Worm (Caenorhabditis elegans) whole organism, L1 larva: ENCODE measurements around the gene H41C03.3.

Source experiments
- C04F5.9 ChIP-seq: sonication (generic microtip); optimal IDR thresholded peaks from 2 replicates; lab custom pipeline; 2016; ENCODE audit warnings: missing genetic modification characterization, missing compliant biosample characterization
- C16A3.4 ChIP-seq: fragments of 150-350 bp; optimal IDR thresholded peaks from 2 replicates; lab custom pipeline; 2014; ENCODE audit warnings: missing biosample characterization, missing genetic modification characterization
- C34B4.2 ChIP-seq: sonication (generic microtip); optimal IDR thresholded peaks from 2 replicates; lab custom pipeline; 2017; ENCODE audit warnings: mild to moderate bottlenecking, missing genetic modification characterization, missing compliant biosample characterization
- F16B12.6 ChIP-seq: fragments of 150-350 bp; optimal IDR thresholded peaks from 2 replicates; lab custom pipeline; 2014; ENCODE audit warnings: missing biosample characterization, missing genetic modification characterization
- aha-1 ChIP-seq: fragments of 150-350 bp; optimal IDR thresholded peaks from 2 replicates; lab custom pipeline; 2014; ENCODE audit warnings: missing biosample characterization, missing genetic modification characterization
- alr-1 ChIP-seq: fragments of 200-800 bp; sonication (Bioruptor generic); optimal IDR thresholded peaks from 2 replicates; lab custom pipeline; 2018; ENCODE audit warnings: borderline replicate concordance, mild to moderate bottlenecking, missing genetic modification characterization, missing compliant biosample characterization
- aly-2 ChIP-seq: fragments of 150-350 bp; optimal IDR thresholded peaks from 2 replicates; lab custom pipeline; 2014; ENCODE audit warnings: missing biosample characterization, missing genetic modification characterization
- ama-1 ChIP-seq: fragments of 150-350 bp; optimal IDR thresholded peaks from 2 replicates; lab custom pipeline; 2014
- ceh-63 ChIP-seq: fragments of 200-800 bp; sonication (Bioruptor generic); optimal IDR thresholded peaks from 2 replicates; lab custom pipeline; 2018; ENCODE audit warnings: mild to moderate bottlenecking, missing genetic modification characterization, missing compliant biosample characterization
- ceh-8 ChIP-seq: fragments of 200-800 bp; sonication (Bioruptor generic); optimal IDR thresholded peaks from 2 replicates; lab custom pipeline; 2018; ENCODE audit warnings: mild to moderate bottlenecking, missing genetic modification characterization, moderate library complexity, missing compliant biosample characterization
- ceh-82 ChIP-seq, 3 experiments: fragments of 150-350 bp in 1 of 3; sonication (generic microtip) in 2 of 3; optimal IDR thresholded peaks; 2 replicates each; lab custom pipeline; 2014 to 2017; ENCODE audit warnings: missing biosample characterization in 3 of 3, missing genetic modification characterization in 3 of 3
- ceh-88 ChIP-seq: fragments of 200-800 bp; sonication (Bioruptor generic); IDR thresholded peaks from 2 replicates; pipeline ENCODE4 v1.3.6; 2022; ENCODE audit warnings: missing genetic modification characterization, missing compliant biosample characterization
- ces-1 ChIP-seq: fragments of 150-350 bp; optimal IDR thresholded peaks from 2 replicates; lab custom pipeline; 2014; ENCODE audit warnings: missing biosample characterization, missing genetic modification reagents, missing genetic modification characterization
- dpl-1 ChIP-seq, 3 experiments: fragments of 150-350 bp in 2 of 3; sonication (generic microtip) in 1 of 3; optimal IDR thresholded peaks; 2 replicates each; lab custom pipeline; 2014 to 2017; ENCODE audit warnings: missing biosample characterization in 3 of 3, missing genetic modification characterization in 3 of 3, missing genetic modification reagents in 3 of 3
- efl-3 ChIP-seq: fragments of 200-800 bp; sonication (Bioruptor generic); optimal IDR thresholded peaks from 2 replicates; lab custom pipeline; 2018; ENCODE audit warnings: mild to moderate bottlenecking, missing genetic modification characterization, missing compliant biosample characterization
- elt-3 ChIP-seq, 6 experiments: fragments of 150-350 bp in 1 of 6; sonication (generic microtip); optimal IDR thresholded peaks; 2 replicates each; lab custom pipeline; 2017 to 2018; ENCODE audit warnings: missing biosample characterization in 6 of 6, missing genetic modification characterization in 6 of 6, inconsistent platforms in 1 of 6
- fkh-4 ChIP-seq: sonication (generic microtip); optimal IDR thresholded peaks from 2 replicates; lab custom pipeline; 2016; ENCODE audit warnings: missing compliant biosample characterization, missing genetic modification characterization, borderline replicate concordance
- fkh-8 ChIP-seq: sonication (generic microtip); optimal IDR thresholded peaks from 2 replicates; lab custom pipeline; 2016; ENCODE audit warnings: mild to moderate bottlenecking, missing genetic modification characterization, missing compliant biosample characterization
- grh-1 ChIP-seq: fragments of 200-800 bp; sonication (Bioruptor generic); IDR thresholded peaks from 2 replicates; pipeline ENCODE4 v1.3.6; 2022; ENCODE audit warnings: missing genetic modification reagents, missing genetic modification characterization, missing compliant biosample characterization
- hlh-17 ChIP-seq: fragments of 200-800 bp; sonication (Bioruptor generic); optimal IDR thresholded peaks from 2 replicates; lab custom pipeline; 2018; ENCODE audit warnings: missing genetic modification characterization, mild to moderate bottlenecking, missing compliant biosample characterization, moderate library complexity, borderline replicate concordance
- hpl-2 ChIP-seq: fragments of 150-350 bp; optimal IDR thresholded peaks from 2 replicates; lab custom pipeline; 2014; ENCODE audit warnings: missing biosample characterization, missing genetic modification reagents, missing genetic modification characterization
- isw-1 ChIP-seq: fragments of 200-800 bp; sonication (Bioruptor generic); IDR thresholded peaks from 2 replicates; pipeline ENCODE4 v1.3.6; 2022; ENCODE audit warnings: missing genetic modification characterization, missing compliant biosample characterization
- lin-13 ChIP-seq: fragments of 150-350 bp; optimal IDR thresholded peaks from 2 replicates; lab custom pipeline; 2014; ENCODE audit warnings: missing biosample characterization, missing genetic modification reagents, missing genetic modification characterization
- lin-35 ChIP-seq, 2 experiments: fragments of 150-350 bp; optimal IDR thresholded peaks; 2 replicates each; lab custom pipeline; 2014; ENCODE audit warnings: missing biosample characterization in 2 of 2, missing genetic modification characterization in 2 of 2, missing genetic modification reagents in 2 of 2
- lin-39 ChIP-seq: fragments of 150-350 bp; optimal IDR thresholded peaks from 2 replicates; lab custom pipeline; 2014; ENCODE audit warnings: missing biosample characterization, missing genetic modification reagents, missing genetic modification characterization
- lsy-2 ChIP-seq, 2 experiments: fragments of 150-350 bp; optimal IDR thresholded peaks; 2 replicates each; lab custom pipeline; 2014; ENCODE audit warnings: missing biosample characterization in 2 of 2, missing genetic modification characterization in 2 of 2
- nhr-19 ChIP-seq: fragments of 200-800 bp; sonication (Bioruptor generic); conservative IDR thresholded peaks from 2 replicates; pipeline ENCODE4 v1.3.6; 2022; ENCODE audit warnings: missing genetic modification characterization, missing compliant biosample characterization
- nhr-20 ChIP-seq: sonication (generic microtip); optimal IDR thresholded peaks from 2 replicates; lab custom pipeline; 2016; ENCODE audit warnings: mild to moderate bottlenecking, missing genetic modification characterization, missing compliant biosample characterization
- nhr-237 ChIP-seq: fragments of 150-350 bp; optimal IDR thresholded peaks from 2 replicates; lab custom pipeline; 2014; ENCODE audit warnings: missing biosample characterization, missing genetic modification characterization
- nhr-28 ChIP-seq: fragments of 150-350 bp; optimal IDR thresholded peaks from 2 replicates; lab custom pipeline; 2014; ENCODE audit warnings: missing biosample characterization, missing genetic modification characterization
- nhr-71 ChIP-seq: sonication (generic microtip); optimal IDR thresholded peaks from 2 replicates; lab custom pipeline; 2016; ENCODE audit warnings: mild to moderate bottlenecking, missing genetic modification characterization, moderate library complexity, missing compliant biosample characterization
- nhr-76 ChIP-seq: sonication (generic microtip); optimal IDR thresholded peaks from 2 replicates; lab custom pipeline; 2017; ENCODE audit warnings: missing biosample characterization, missing genetic modification characterization
- nhr-77 ChIP-seq: fragments of 150-350 bp; optimal IDR thresholded peaks from 2 replicates; lab custom pipeline; 2014; ENCODE audit warnings: missing biosample characterization, missing genetic modification characterization
- nhr-84 ChIP-seq: sonication (generic microtip); optimal IDR thresholded peaks from 2 replicates; lab custom pipeline; 2017; ENCODE audit warnings: missing biosample characterization, missing genetic modification characterization
- pag-3 ChIP-seq: sonication (generic microtip); optimal IDR thresholded peaks from 2 replicates; lab custom pipeline; 2017; ENCODE audit warnings: missing genetic modification characterization, mild to moderate bottlenecking, missing compliant biosample characterization, antibody characterized with exemption, borderline replicate concordance; ENCODE audit not compliant: insufficient read depth
- pax-3 ChIP-seq: fragments of 200-800 bp; sonication (Bioruptor generic); optimal IDR thresholded peaks from 2 replicates; lab custom pipeline; 2018; ENCODE audit warnings: mild to moderate bottlenecking, missing genetic modification characterization, moderate library complexity, missing compliant biosample characterization
- skn-1 ChIP-seq: fragments of 150-350 bp; optimal IDR thresholded peaks from 2 replicates; lab custom pipeline; 2014; ENCODE audit warnings: missing biosample characterization, missing genetic modification characterization
- snu-23 ChIP-seq: sonication (generic microtip); optimal IDR thresholded peaks from 2 replicates; lab custom pipeline; 2016; ENCODE audit warnings: missing genetic modification characterization, missing compliant biosample characterization
- sptf-1 ChIP-seq: fragments of 150-350 bp; optimal IDR thresholded peaks from 2 replicates; lab custom pipeline; 2014; ENCODE audit warnings: missing biosample characterization, missing genetic modification characterization
- sup-37 ChIP-seq: fragments of 200-800 bp; sonication (Bioruptor generic); optimal IDR thresholded peaks from 2 replicates; lab custom pipeline; 2018; ENCODE audit warnings: mild to moderate bottlenecking, missing genetic modification characterization, missing compliant biosample characterization
- tlp-1 ChIP-seq: fragments of 150-350 bp; optimal IDR thresholded peaks from 2 replicates; lab custom pipeline; 2014; ENCODE audit warnings: missing biosample characterization, missing genetic modification characterization
- unc-130 ChIP-seq: fragments of 150-350 bp; optimal IDR thresholded peaks from 2 replicates; lab custom pipeline; 2017; ENCODE audit warnings: missing biosample characterization, missing genetic modification characterization, inconsistent platforms
- unc-30 ChIP-seq: sonication (generic microtip); optimal IDR thresholded peaks from 2 replicates; lab custom pipeline; 2017; ENCODE audit warnings: missing biosample characterization, missing genetic modification characterization
- unc-62 ChIP-seq: fragments of 150-350 bp; optimal IDR thresholded peaks from 2 replicates; lab custom pipeline; 2014; ENCODE audit warnings: missing biosample characterization, missing genetic modification reagents, missing genetic modification characterization
- unc-86 ChIP-seq: sonication (generic microtip); optimal IDR thresholded peaks from 2 replicates; lab custom pipeline; 2016; ENCODE audit warnings: missing genetic modification characterization, missing compliant biosample characterization
- unc-98 ChIP-seq: fragments of 200-800 bp; sonication (Bioruptor generic); IDR thresholded peaks from 2 replicates; pipeline ENCODE4 v1.3.6; 2022; ENCODE audit warnings: missing genetic modification characterization, missing compliant biosample characterization
- zip-4 ChIP-seq: fragments of 200-800 bp; sonication (Bioruptor generic); optimal IDR thresholded peaks from 2 replicates; lab custom pipeline; 2018; ENCODE audit warnings: mild to moderate bottlenecking, missing genetic modification characterization, moderate library complexity, missing compliant biosample characterization
- ztf-11 ChIP-seq, 2 experiments: sonication (generic microtip); optimal IDR thresholded peaks; 2 replicates each; lab custom pipeline; 2016 to 2017; ENCODE audit warnings: missing genetic modification characterization in 2 of 2, missing biosample characterization in 1 of 2, missing compliant biosample characterization in 1 of 2
- ztf-4 ChIP-seq: fragments of 150-350 bp; optimal IDR thresholded peaks from 2 replicates; lab custom pipeline; 2014; ENCODE audit warnings: missing biosample characterization, missing genetic modification characterization

The H41C03.3 gene

ce11 chrII:5816346-5816745 is 29.2 kb upstream of the H41C03.3 start, which contains the start of gene ZK1248.20:
TSS of gene ZK1248.20 (plus strand) at chrII:5816646.
- TF ChIP-seq hlh-17 (GFP tag; lab: Kevin White, UChicago) (no peak), lin-35 (GFP tag; optimal IDR thresholded peaks at IDR 0.05; lab: Kevin White, UChicago) (no peak), pax-3 (tag; lab: Kevin White, UChicago) (no peak), unc-130 (tag; lab: Kevin White, UChicago) (no peak), ztf-4 (no peak), F16B12.6 (tag; lab: Kevin White, UChicago) (no peak), nhr-28 (tag; lab: Kevin White, UChicago) (no peak), unc-86 (no peak), alr-1 (tag; lab: Kevin White, UChicago) (no peak), unc-98 (GFP tag; lab: Robert Waterston, UW) (no peak), unc-62 (GFP tag; lab: Kevin White, UChicago) (no peak), isw-1 (GFP tag; lab: Robert Waterston, UW) (no peak), lsy-2 (tag; optimal IDR thresholded peaks at IDR 0.05; lab: Kevin White, UChicago) (no peak), hpl-2 (no peak)

ce11 chrII:5818298-5818697 is 27.3 kb upstream of the H41C03.3 start, which contains the start of gene ZK1248.4:
TSS of gene ZK1248.4 (plus strand) at chrII:5818598.
- TF ChIP-seq ztf-11 (tag; optimal IDR thresholded peaks at IDR 0.05; lab: Kevin White, UChicago) (no peak), F16B12.6 (tag; lab: Kevin White, UChicago) (no peak), lin-13 (no peak), nhr-20 (tag; lab: Kevin White, UChicago) (no peak), aha-1 (no peak), grh-1 (no peak), sup-37 (GFP tag; lab: Kevin White, UChicago) (no peak), fkh-8 (no peak), zip-4 (GFP tag; lab: Kevin White, UChicago) (no peak), C34B4.2 (no peak)

ce11 chrII:5819655-5820054 is 25.9 kb upstream of the H41C03.3 start:
- TF ChIP-seq isw-1 (GFP tag; lab: Robert Waterston, UW) (no peak), lin-39 (tag; lab: Kevin White, UChicago) (no peak), fkh-4 (tag; lab: Kevin White, UChicago) (no peak), ama-1 (lab: Kevin White, UChicago) (no peak), skn-1 (no peak), zip-4 (GFP tag; lab: Kevin White, UChicago) (no peak), nhr-84 (tag; lab: Kevin White, UChicago) (no peak), nhr-19 (GFP tag; lab: Robert Waterston, UW) (peak; percentile 16; the same call in 1 of the 2 replicates), efl-3 (GFP tag; lab: Kevin White, UChicago) (no peak), C16A3.4 (tag; lab: Kevin White, UChicago) (peak; percentile 15), ceh-82 (tag; optimal IDR thresholded peaks at IDR 0.05; lab: Kevin White, UChicago) (no peak), nhr-71 (tag; lab: Kevin White, UChicago) (peak; percentile 67), dpl-1 (GFP tag; optimal IDR thresholded peaks at IDR 0.05; lab: Kevin White, UChicago) (peak; percentile 32 to 73 (median 71)), ztf-11 (tag; optimal IDR thresholded peaks at IDR 0.05; lab: Kevin White, UChicago) (peak in 1 of 2 experiments; percentile 60), unc-30 (tag; lab: Kevin White, UChicago) (no peak), unc-98 (GFP tag; lab: Robert Waterston, UW) (no peak), C04F5.9 (tag; lab: Kevin White, UChicago) (peak; percentile 27), snu-23 (GFP tag; lab: Kevin White, UChicago) (no peak), ztf-4 (no peak), ceh-88 (no peak), aly-2 (tag; lab: Kevin White, UChicago) (no peak), nhr-237 (no peak), fkh-8 (no peak), elt-3 (tag; optimal IDR thresholded peaks at IDR 0.05; lab: Kevin White, UChicago) (no peak), pag-3 (no peak), tlp-1 (tag; lab: Kevin White, UChicago) (no peak), sptf-1 (tag; lab: Kevin White, UChicago) (no peak), unc-86 (no peak), ceh-8 (GFP tag; lab: Kevin White, UChicago) (no peak), ceh-63 (GFP tag; lab: Kevin White, UChicago) (no peak), ces-1 (no peak), nhr-77 (tag; lab: Kevin White, UChicago) (no peak), nhr-76 (tag; lab: Kevin White, UChicago) (no peak)
